Fruit fly (Drosophila melanogaster) whole organism, embryonic: Measurements from ENCODE around the gene ct.
A peak's percentile ranks its signal among the peaks of the same experiment; 100 is the strongest.

Source experiments
- B-H1 ChIP-seq: fragments of 200-800 bp; sonication (Bioruptor generic); IDR thresholded peaks from 3 replicates; pipeline ENCODE4 v1.3.6; 2022; ENCODE audit warnings: missing biosample characterization, missing genetic modification characterization
- CG1024 ChIP-seq: fragments of 200-800 bp; sonication (Bioruptor generic); IDR thresholded peaks from 2 replicates; pipeline ENCODE4 v1.3.6; 2022; ENCODE audit warnings: missing biosample characterization, missing genetic modification characterization
- CG10366 ChIP-seq: fragments of 200-800 bp; sonication (Bioruptor generic); IDR thresholded peaks from 2 replicates; pipeline ENCODE4 v1.3.6; 2022; ENCODE audit warnings: missing biosample characterization, missing genetic modification characterization
- CG1233 ChIP-seq: fragments of 200-800 bp; sonication (Bioruptor generic); optimal IDR thresholded peaks from 4 replicates; lab custom pipeline; 2018; ENCODE audit warnings: missing biosample characterization, mild to moderate bottlenecking, missing genetic modification characterization
- CG15601 ChIP-seq: fragments of 200-800 bp; sonication (Bioruptor generic); optimal IDR thresholded peaks from 3 replicates; lab custom pipeline; 2019; ENCODE audit warnings: missing biosample characterization, mild to moderate bottlenecking, missing genetic modification characterization, moderate library complexity
- CG17912 ChIP-seq: fragments of 200-800 bp; sonication (Bioruptor generic); optimal IDR thresholded peaks from 2 replicates; lab custom pipeline; 2018; ENCODE audit warnings: missing biosample characterization, mild to moderate bottlenecking, missing genetic modification characterization
- CG18262 ChIP-seq: fragments of 200-800 bp; optimal IDR thresholded peaks from 3 replicates; lab custom pipeline; 2019; ENCODE audit warnings: missing biosample characterization, mild to moderate bottlenecking, missing genetic modification characterization, moderate library complexity
- CG18476 ChIP-seq: fragments of 200-800 bp; sonication (Bioruptor generic); optimal IDR thresholded peaks from 2 replicates; lab custom pipeline; 2016; ENCODE audit warnings: missing biosample characterization, mild to moderate bottlenecking, missing genetic modification characterization
- CG2116 ChIP-seq: fragments of 200-800 bp; sonication (Bioruptor generic); optimal IDR thresholded peaks from 3 replicates; lab custom pipeline; 2018; ENCODE audit warnings: missing biosample characterization, mild to moderate bottlenecking, missing genetic modification characterization
- CG2199 ChIP-seq: fragments of 200-800 bp; sonication (Bioruptor generic); IDR thresholded peaks from 3 replicates; pipeline ENCODE4 v1.3.6; 2022; ENCODE audit warnings: missing biosample characterization, missing genetic modification characterization
- CG2712 ChIP-seq: fragments of 200-800 bp; optimal IDR thresholded peaks from 3 replicates; lab custom pipeline; 2019; ENCODE audit warnings: missing biosample characterization, mild to moderate bottlenecking, missing genetic modification characterization, moderate library complexity
- CG2889 ChIP-seq: fragments of 200-800 bp; sonication (Bioruptor generic); IDR thresholded peaks from 3 replicates; pipeline ENCODE4 v1.3.6; 2022; ENCODE audit warnings: missing biosample characterization, missing genetic modification characterization
- CG30403 ChIP-seq: fragments of 200-800 bp; sonication (Bioruptor generic); optimal IDR thresholded peaks from 3 replicates; lab custom pipeline; 2016; ENCODE audit warnings: missing biosample characterization, missing genetic modification characterization
- CG31365 ChIP-seq: fragments of 200-800 bp; sonication (Bioruptor generic); optimal IDR thresholded peaks from 2 replicates; lab custom pipeline; 2018; ENCODE audit warnings: missing biosample characterization, mild to moderate bottlenecking, missing genetic modification characterization
- CG32532 ChIP-seq: fragments of 200-800 bp; sonication (Bioruptor generic); IDR thresholded peaks from 2 replicates; pipeline ENCODE4 v1.3.6; 2022; ENCODE audit warnings: missing biosample characterization, missing genetic modification characterization
- CG32767 ChIP-seq: fragments of 200-800 bp; sonication (Bioruptor generic); IDR thresholded peaks from 2 replicates; pipeline ENCODE4 v1.3.6; 2022; ENCODE audit warnings: missing biosample characterization, missing genetic modification characterization
- CG3847 ChIP-seq: fragments of 200-800 bp; sonication (Bioruptor generic); IDR thresholded peaks from 2 replicates; pipeline ENCODE4 v1.3.6; 2022; ENCODE audit warnings: missing biosample characterization, missing genetic modification characterization
- CG4730 ChIP-seq: fragments of 200-800 bp; sonication (Bioruptor generic); IDR thresholded peaks from 2 replicates; pipeline ENCODE4 v1.3.6; 2022; ENCODE audit warnings: missing biosample characterization, missing genetic modification characterization
- CG6689 ChIP-seq: fragments of 200-800 bp; sonication (Bioruptor generic); IDR thresholded peaks from 2 replicates; pipeline ENCODE4 v1.3.6; 2022; ENCODE audit warnings: missing biosample characterization, missing genetic modification characterization
- CG6791 ChIP-seq: fragments of 200-800 bp; sonication (Bioruptor generic); IDR thresholded peaks from 3 replicates; pipeline ENCODE4 v1.3.6; 2022; ENCODE audit warnings: missing biosample characterization, missing genetic modification characterization; ENCODE audit not compliant: partially characterized antibody
- CG7987 ChIP-seq: fragments of 200-800 bp; sonication (Bioruptor generic); optimal IDR thresholded peaks from 2 replicates; lab custom pipeline; 2018; ENCODE audit warnings: missing biosample characterization, mild to moderate bottlenecking, missing genetic modification characterization, moderate library complexity
- CG8944 ChIP-seq: fragments of 200-800 bp; sonication (Bioruptor generic); optimal IDR thresholded peaks from 3 replicates; lab custom pipeline; 2016; ENCODE audit warnings: missing biosample characterization, missing genetic modification characterization
- CG9727 ChIP-seq: fragments of 200-800 bp; sonication (Bioruptor generic); optimal IDR thresholded peaks from 3 replicates; lab custom pipeline; 2017; ENCODE audit warnings: missing biosample characterization, mild to moderate bottlenecking, missing genetic modification characterization
- CG9932 ChIP-seq: fragments of 200-800 bp; sonication (Bioruptor generic); IDR thresholded peaks from 2 replicates; pipeline ENCODE4 v1.3.6; 2022; ENCODE audit warnings: missing biosample characterization, missing genetic modification characterization
- Camta ChIP-seq: fragments of 200-800 bp; sonication (Bioruptor generic); optimal IDR thresholded peaks from 2 replicates; lab custom pipeline; 2016; ENCODE audit warnings: missing biosample characterization, missing genetic modification characterization
- D19A ChIP-seq: fragments of 200-800 bp; optimal IDR thresholded peaks from 3 replicates; lab custom pipeline; 2019; ENCODE audit warnings: missing biosample characterization, mild to moderate bottlenecking, missing genetic modification characterization, moderate library complexity
- Dad ChIP-seq: fragments of 200-800 bp; sonication (Bioruptor generic); optimal IDR thresholded peaks from 3 replicates; lab custom pipeline; 2016; ENCODE audit warnings: missing biosample characterization, missing genetic modification characterization
- Dref ChIP-seq: fragments of 200-800 bp; sonication (Bioruptor generic); IDR thresholded peaks from 2 replicates; pipeline ENCODE4 v1.3.6; 2022; ENCODE audit warnings: missing biosample characterization, missing genetic modification characterization
- Hand ChIP-seq: fragments of 200-800 bp; sonication (Bioruptor generic); optimal IDR thresholded peaks from 2 replicates; lab custom pipeline; 2017; ENCODE audit warnings: mild to moderate bottlenecking, missing biosample characterization, missing genetic modification reagents, missing genetic modification characterization
- Lim3 ChIP-seq: fragments of 200-800 bp; sonication (Bioruptor generic); IDR thresholded peaks from 2 replicates; pipeline ENCODE4 v1.3.6; 2022; ENCODE audit warnings: missing biosample characterization, missing genetic modification characterization
- Opbp ChIP-seq: fragments of 200-800 bp; sonication (Bioruptor generic); IDR thresholded peaks from 3 replicates; pipeline ENCODE4 v1.3.6; 2022; ENCODE audit warnings: missing biosample characterization, missing genetic modification characterization; ENCODE audit not compliant: partially characterized antibody
- Sry-δ ChIP-seq: fragments of 200-800 bp; sonication (Bioruptor generic); optimal IDR thresholded peaks from 2 replicates; lab custom pipeline; 2016; ENCODE audit warnings: missing biosample characterization, missing genetic modification characterization
- ab ChIP-seq: fragments of 200-800 bp; sonication (Bioruptor generic); optimal IDR thresholded peaks from 2 replicates; lab custom pipeline; 2016; ENCODE audit warnings: missing biosample characterization, missing genetic modification characterization
- bbx ChIP-seq: fragments of 200-800 bp; sonication (Bioruptor generic); IDR thresholded peaks from 2 replicates; pipeline ENCODE4 v1.3.6; 2022; ENCODE audit warnings: missing biosample characterization, missing genetic modification characterization; ENCODE audit not compliant: partially characterized antibody
- btn ChIP-seq: fragments of 200-800 bp; sonication (Bioruptor generic); optimal IDR thresholded peaks from 2 replicates; lab custom pipeline; 2016; ENCODE audit warnings: missing biosample characterization, missing genetic modification characterization
- danr ChIP-seq: fragments of 200-800 bp; sonication (Bioruptor generic); IDR thresholded peaks from 2 replicates; pipeline ENCODE4 v1.3.6; 2022; ENCODE audit warnings: missing biosample characterization, missing genetic modification characterization
- eyg ChIP-seq: fragments of 200-800 bp; sonication (Bioruptor generic); optimal IDR thresholded peaks from 3 replicates; lab custom pipeline; 2016; ENCODE audit warnings: missing biosample characterization, missing genetic modification characterization
- fru ChIP-seq: fragments of >200 bp; optimal IDR thresholded peaks from 2 replicates; lab custom pipeline; 2017
- gfzf ChIP-seq: fragments of 200-800 bp; sonication (Bioruptor generic); optimal IDR thresholded peaks from 2 replicates; lab custom pipeline; 2016; ENCODE audit warnings: missing biosample characterization, mild to moderate bottlenecking, missing genetic modification characterization, moderate library complexity
- grn ChIP-seq: fragments of 200-800 bp; sonication (Bioruptor generic); optimal IDR thresholded peaks from 3 replicates; lab custom pipeline; 2017; ENCODE audit warnings: missing biosample characterization, missing genetic modification characterization
- jing ChIP-seq: fragments of 200-800 bp; sonication (Bioruptor generic); optimal IDR thresholded peaks from 2 replicates; lab custom pipeline; 2018; ENCODE audit warnings: missing biosample characterization, mild to moderate bottlenecking, missing genetic modification characterization
- row ChIP-seq: fragments of 200-800 bp; sonication (Bioruptor generic); IDR thresholded peaks from 3 replicates; pipeline ENCODE4 v1.3.6; 2022; ENCODE audit warnings: missing biosample characterization, missing genetic modification characterization
- scrt ChIP-seq: fragments of 200-800 bp; sonication (Bioruptor generic); optimal IDR thresholded peaks from 2 replicates; lab custom pipeline; 2018; ENCODE audit warnings: missing biosample characterization, mild to moderate bottlenecking, missing genetic modification characterization, moderate library complexity
- sens ChIP-seq: fragments of 200-800 bp; sonication (Bioruptor generic); peaks from one replicate; lab custom pipeline; 2016; ENCODE audit warnings: missing biosample characterization, missing genetic modification characterization
- shn ChIP-seq: fragments of 200-800 bp; sonication (Bioruptor generic); optimal IDR thresholded peaks from 3 replicates; lab custom pipeline; 2016; ENCODE audit warnings: missing biosample characterization, missing genetic modification characterization
- sob ChIP-seq: fragments of 200-800 bp; sonication (Bioruptor generic); IDR thresholded peaks from 2 replicates; pipeline ENCODE4 v1.3.6; 2022; ENCODE audit warnings: missing biosample characterization, missing genetic modification characterization
- sqz ChIP-seq: fragments of 200-800 bp; sonication (Bioruptor generic); optimal IDR thresholded peaks from 3 replicates; lab custom pipeline; 2018; ENCODE audit warnings: missing biosample characterization, mild to moderate bottlenecking, missing genetic modification characterization
- tll ChIP-seq, 2 experiments: fragments of 200-800 bp in 1 of 2; fragments of >200 bp in 1 of 2; sonication (Bioruptor generic) in 1 of 2; optimal IDR thresholded peaks; 2 replicates each; lab custom pipeline; 2017 to 2019; ENCODE audit warnings: missing biosample characterization in 2 of 2, missing genetic modification characterization in 2 of 2, mild to moderate bottlenecking in 1 of 2, moderate library complexity in 1 of 2
- toy ChIP-seq: fragments of 200-800 bp; sonication (Bioruptor generic); IDR thresholded peaks from 2 replicates; pipeline ENCODE4 v1.3.6; 2022; ENCODE audit warnings: missing biosample characterization, missing genetic modification characterization
- zf30C ChIP-seq: fragments of 200-800 bp; sonication (Bioruptor generic); optimal IDR thresholded peaks from 3 replicates; lab custom pipeline; 2018; ENCODE audit warnings: missing biosample characterization, mild to moderate bottlenecking, missing genetic modification characterization

The ct gene

DNA sequence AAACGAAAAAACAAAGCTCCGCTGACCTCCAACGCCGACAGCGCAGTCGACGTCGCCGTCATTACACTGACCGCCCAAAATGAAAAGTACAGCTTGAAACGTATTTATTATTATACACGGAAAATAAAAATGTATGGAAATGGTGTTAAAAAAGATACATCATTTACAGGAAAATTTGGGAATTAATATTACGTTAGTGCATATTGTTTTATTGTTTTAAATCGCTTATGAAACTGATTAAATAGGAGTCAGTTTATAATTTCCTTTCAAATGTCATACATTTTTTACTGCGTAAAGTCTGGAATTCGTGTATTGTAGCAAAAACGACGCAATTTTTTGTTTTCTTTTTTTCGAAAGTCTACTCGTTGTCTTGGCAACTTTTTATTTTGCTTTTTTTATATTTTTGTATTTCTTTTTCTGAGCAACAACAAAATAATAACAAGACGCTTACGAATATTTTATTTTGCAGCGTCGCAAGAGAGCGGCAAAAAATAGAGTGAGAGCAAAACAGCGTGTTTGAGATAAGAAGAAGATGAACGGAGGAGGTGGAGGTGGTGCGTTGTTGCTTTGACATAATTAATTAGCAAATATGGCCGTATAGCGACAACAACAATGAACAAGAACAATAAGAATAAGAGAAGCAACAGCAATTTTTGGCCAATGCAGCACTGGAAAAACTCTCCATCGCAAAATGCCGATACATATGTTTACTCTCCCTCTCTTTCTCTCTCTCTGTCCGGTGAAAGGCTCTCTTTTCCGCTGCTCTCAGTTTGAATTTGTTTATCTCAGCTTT lies 83.9 kb downstream of the ct start (continued):
- peak; percentile 54 for TF ChIP-seq scrt
- peak; percentile 78 for TF ChIP-seq CG2712 (tag; lab: Kevin White, UChicago)
- no peak for TF ChIP-seq Opbp (GFP tag; lab: Robert Waterston, UW)
- peak; percentile 14; the same call in 1 of the 2 replicates for TF ChIP-seq CG32767
- TF ChIP-seq Sry-δ (GFP tag; lab: Kevin White, UChicago) = peak; percentile 25
- peak; percentile 48 for TF ChIP-seq CG3847
- TF ChIP-seq gfzf (GFP tag; lab: Kevin White, UChicago) = no peak
- no peak for TF ChIP-seq CG6791 (GFP tag; lab: Robert Waterston, UW)
- peak; percentile 78 for TF ChIP-seq zf30C (GFP tag; lab: Kevin White, UChicago)
- peak; percentile 39 for TF ChIP-seq CG2116
- peak; percentile 34; the same call in 2 of the 3 replicates for TF ChIP-seq B-H1 (GFP tag; lab: Robert Waterston, UW)
- TF ChIP-seq CG1024 (GFP tag; lab: Robert Waterston, UW) = no peak
- no peak for TF ChIP-seq CG17912 (GFP tag; lab: Kevin White, UChicago)
- peak; percentile 34; the same call in 1 of the 2 replicates for TF ChIP-seq sob (GFP tag; lab: Robert Waterston, UW)
- TF ChIP-seq CG32532 (GFP tag; lab: Robert Waterston, UW) = peak; percentile 69
- TF ChIP-seq sqz (GFP tag; lab: Kevin White, UChicago) = no peak
- TF ChIP-seq Lim3 (GFP tag; lab: Robert Waterston, UW) = no peak
- TF ChIP-seq CG15601 = peak; percentile 21
- TF ChIP-seq CG30403 (GFP tag; lab: Kevin White, UChicago) = peak; percentile 84
- peak; percentile 71 for TF ChIP-seq shn
- no peak for TF ChIP-seq bbx (GFP tag; lab: Robert Waterston, UW)
- TF ChIP-seq ab (GFP tag; lab: Kevin White, UChicago) = no peak
- TF ChIP-seq grn (GFP tag; lab: Kevin White, UChicago) = no peak
- no peak for TF ChIP-seq CG7987
- TF ChIP-seq tll (GFP tag; optimal IDR thresholded peaks at IDR 0.05; lab: Kevin White, UChicago) = no peak
- TF ChIP-seq Dad (GFP tag; lab: Kevin White, UChicago) = no peak
- TF ChIP-seq Hand = peak; percentile 56
- 0 out of 2 replicates have a peak, but pooled peaks have one; percentile 8 for TF ChIP-seq danr (GFP tag; lab: Robert Waterston, UW)
- TF ChIP-seq CG2889 (GFP tag; lab: Robert Waterston, UW) = peak; percentile 72; the same call in 2 of the 3 replicates
- TF ChIP-seq CG6689 = peak; percentile 66
- TF ChIP-seq fru (lab: Kevin White, UChicago) = no peak
- TF ChIP-seq D19A (tag; lab: Kevin White, UChicago) = peak; percentile 67
- TF ChIP-seq CG2199 = no peak
- peak; percentile 68 for TF ChIP-seq CG18476 (GFP tag; lab: Kevin White, UChicago)
- peak; percentile 67 for TF ChIP-seq CG9932
- TF ChIP-seq Camta (GFP tag; lab: Kevin White, UChicago) = peak; percentile 30
- TF ChIP-seq toy = no peak
- no peak for TF ChIP-seq CG31365 (tag; lab: Kevin White, UChicago)
- TF ChIP-seq row (GFP tag; lab: Robert Waterston, UW) = peak; percentile 70
- TF ChIP-seq CG18262 = peak; percentile 71
- TF ChIP-seq Dref = no peak
- peak; percentile 56 for TF ChIP-seq CG4730 (GFP tag; lab: Robert Waterston, UW)
- peak; percentile 39 for TF ChIP-seq CG8944 (GFP tag; lab: Kevin White, UChicago)
- TF ChIP-seq jing = peak; percentile 33
- TF ChIP-seq eyg (GFP tag; lab: Kevin White, UChicago) = peak; percentile 56
- peak; percentile 95 for TF ChIP-seq sens (GFP tag; lab: Kevin White, UChicago)
- peak; percentile 64 for TF ChIP-seq CG1233 (GFP tag; lab: Kevin White, UChicago)
- TF ChIP-seq btn = no peak
- TF ChIP-seq CG9727 (GFP tag; lab: Kevin White, UChicago) = peak; percentile 75
- peak; percentile 39 for TF ChIP-seq CG10366 (GFP tag; lab: Robert Waterston, UW)
